Fruit fly (Drosophila melanogaster): ENCODE results near the gene Sec3.

Sec3 gene

DNA sequence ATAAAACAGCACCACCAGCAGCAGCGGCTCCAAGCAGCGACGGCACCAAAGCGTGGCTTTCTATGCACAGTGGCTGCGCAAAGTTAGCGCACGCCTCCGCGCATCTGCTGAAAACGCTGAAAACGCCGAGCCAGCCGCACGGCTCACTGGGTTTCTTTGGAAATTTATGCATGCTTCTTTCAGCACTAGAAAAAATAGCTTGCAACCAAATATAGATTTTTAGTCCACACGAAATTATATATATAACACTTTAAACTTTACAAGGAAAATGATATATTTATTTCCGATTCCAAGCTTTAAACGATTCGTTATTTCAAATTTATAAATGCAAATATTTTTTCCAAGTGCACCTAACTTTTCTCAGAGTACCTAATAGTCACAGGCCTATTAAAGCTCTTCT, 20.4 kb downstream of the Sec3 start:
- TF ChIP-seq spab (GFP tag; optimal IDR thresholded peaks at IDR 0.05) (no peak), fkh (GFP tag; optimal IDR thresholded peaks at IDR 0.05) (no peak), OdsH (GFP tag; optimal IDR thresholded peaks at IDR 0.05) (peak; percentile 33), salr (GFP tag; optimal IDR thresholded peaks at IDR 0.05) (peak in 1 of 2 experiments; percentile 47), CG3032 (tag; optimal IDR thresholded peaks at IDR 0.05) (no peak), CG3919 (GFP tag; optimal IDR thresholded peaks at IDR 0.05) (peak; percentile 20), pdm3 (GFP tag; optimal IDR thresholded peaks at IDR 0.05) (no peak), CG11902 (GFP tag; optimal IDR thresholded peaks at IDR 0.05) (no peak), Hr4 (GFP tag; optimal IDR thresholded peaks at IDR 0.05) (peak; percentile 57), CG10669 (GFP tag; optimal IDR thresholded peaks at IDR 0.05) (no peak), CG4318 (GFP tag; optimal IDR thresholded peaks at IDR 0.05) (peak; percentile 41), CG6792 (GFP tag; optimal IDR thresholded peaks at IDR 0.05) (peak; percentile 2), CG8319 (GFP tag; optimal IDR thresholded peaks at IDR 0.05) (no peak), fd85E (GFP tag; optimal IDR thresholded peaks at IDR 0.05) (no peak), Eip78C (GFP tag) (peak; percentile 68), dac (GFP tag; optimal IDR thresholded peaks at IDR 0.05) (peak; percentile 19), CG6163 (GFP tag; IDR thresholded peaks at IDR 0.05) (peak; percentile 50; the same call in 1 of the 3 replicates), Sox14 (GFP tag; optimal IDR thresholded peaks at IDR 0.05) (peak; percentile 9), svp (GFP tag) (peak; percentile 28), CG15336 (GFP tag; IDR thresholded peaks at IDR 0.05) (peak; percentile 66), achi (GFP tag; optimal IDR thresholded peaks at IDR 0.05) (peak; percentile 33), CG32006 (GFP tag; optimal IDR thresholded peaks at IDR 0.05) (peak; percentile 74)

DNA sequence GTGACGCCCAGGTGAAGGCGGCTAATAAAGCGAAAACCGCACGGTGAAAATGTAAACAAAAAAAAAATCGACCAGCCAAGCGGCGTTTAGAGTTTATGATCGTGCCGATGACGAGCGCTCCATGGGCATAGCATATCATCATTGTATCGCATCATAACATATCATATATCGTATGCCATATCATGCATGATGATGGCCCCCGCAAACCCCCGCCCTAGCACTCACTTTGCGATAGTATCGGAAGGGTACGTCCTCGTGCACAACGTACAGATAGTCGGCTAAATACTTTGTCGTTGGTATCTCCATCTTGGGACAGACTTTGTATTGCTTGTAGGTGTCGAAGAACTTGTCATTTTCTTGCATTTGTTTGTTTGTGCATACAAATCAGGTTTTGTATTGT, 21.7 kb downstream of the Sec3 start:
- TF ChIP-seq dsx (GFP tag; optimal IDR thresholded peaks at IDR 0.05; ENCODE audit: poor library complexity, severe bottlenecking), result peak; percentile 80
- TF ChIP-seq Sox14 (GFP tag; optimal IDR thresholded peaks at IDR 0.05), result no peak
- TF ChIP-seq topi (GFP tag; optimal IDR thresholded peaks at IDR 0.05), result no peak

DNA sequence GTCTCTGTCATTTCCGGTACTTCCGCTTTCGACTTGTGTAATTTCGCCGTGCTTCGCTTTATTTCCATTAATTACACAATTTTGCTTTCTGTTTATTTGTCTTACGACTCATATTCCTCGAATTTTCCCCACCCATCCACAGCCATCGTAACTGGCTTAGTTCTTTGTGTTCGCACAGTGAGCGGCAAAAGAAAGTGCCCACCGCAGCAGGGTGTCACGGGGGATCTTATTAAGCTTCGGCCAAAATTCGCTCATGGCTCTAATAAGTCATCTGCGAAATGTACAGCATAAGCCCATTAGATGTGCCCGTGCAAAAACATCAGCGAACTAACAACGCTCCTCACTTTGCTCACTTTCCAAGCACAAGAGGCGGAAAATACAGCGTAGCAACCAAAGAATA, 22.6 kb downstream of the Sec3 start:
- TF ChIP-seq Ets21C (GFP tag; optimal IDR thresholded peaks at IDR 0.05), result no peak
- no peak for TF ChIP-seq Sox102F (GFP tag; optimal IDR thresholded peaks at IDR 0.05)
- no peak for TF ChIP-seq dac (GFP tag; optimal IDR thresholded peaks at IDR 0.05)
- TF ChIP-seq CG15336 (GFP tag; IDR thresholded peaks at IDR 0.05), result no peak
- no peak for TF ChIP-seq pdm3 (GFP tag; optimal IDR thresholded peaks at IDR 0.05)
- TF ChIP-seq CG6854 (GFP tag; optimal IDR thresholded peaks at IDR 0.05), result no peak

DNA sequence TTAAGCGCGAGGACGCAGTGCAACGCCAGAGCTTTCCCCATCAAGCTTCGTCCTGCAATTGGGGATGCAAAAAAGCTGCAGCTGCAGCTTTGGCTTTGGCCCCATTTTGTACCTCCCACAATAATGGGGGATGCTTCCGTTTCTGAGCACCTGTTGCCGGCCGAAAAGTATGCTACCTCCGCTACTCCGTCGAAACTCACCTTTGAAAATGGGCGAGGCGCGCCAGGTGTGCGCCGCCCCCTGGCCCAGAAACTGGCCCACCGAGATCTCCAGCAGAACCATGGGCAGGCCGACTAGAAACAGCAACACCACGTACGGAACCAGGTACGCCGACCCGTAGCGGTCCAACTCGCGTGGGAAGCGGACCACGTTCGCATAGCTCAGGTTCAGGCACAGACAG, 23.6 kb downstream of the Sec3 start:
- TF ChIP-seq Blimp-1 (GFP tag; optimal IDR thresholded peaks at IDR 0.05) (no peak), CG10631 (GFP tag; optimal IDR thresholded peaks at IDR 0.05) (no peak), esn (GFP tag; optimal IDR thresholded peaks at IDR 0.05) (no peak), OdsH (GFP tag; optimal IDR thresholded peaks at IDR 0.05) (no peak), svp (GFP tag) (no peak), CG8632 (GFP tag; optimal IDR thresholded peaks at IDR 0.05) (no peak), Smox (GFP tag; optimal IDR thresholded peaks at IDR 0.05) (no peak), Hr38 (GFP tag; optimal IDR thresholded peaks at IDR 0.05) (no peak), CG10669 (GFP tag; optimal IDR thresholded peaks at IDR 0.05) (no peak), CG8319 (GFP tag; optimal IDR thresholded peaks at IDR 0.05) (no peak), CG3919 (GFP tag; optimal IDR thresholded peaks at IDR 0.05) (no peak), Sox14 (GFP tag; optimal IDR thresholded peaks at IDR 0.05) (no peak), CG11762 (GFP tag; optimal IDR thresholded peaks at IDR 0.05; ENCODE audit: insufficient read depth) (no peak), dsx (GFP tag; optimal IDR thresholded peaks at IDR 0.05; ENCODE audit: poor library complexity, severe bottlenecking) (no peak), cyc (GFP tag; optimal IDR thresholded peaks at IDR 0.05) (no peak), Ets21C (GFP tag; optimal IDR thresholded peaks at IDR 0.05) (no peak), achi (GFP tag; optimal IDR thresholded peaks at IDR 0.05) (no peak), Hr4 (GFP tag; optimal IDR thresholded peaks at IDR 0.05) (no peak), topi (GFP tag; optimal IDR thresholded peaks at IDR 0.05) (no peak), CG11902 (GFP tag; optimal IDR thresholded peaks at IDR 0.05) (no peak)
